Worm (Caenorhabditis elegans) whole organism, late embryonic: ENCODE data around the gene C38C6.3.

Source experiments
- T23F11.4 ChIP-seq: fragments of 200-800 bp; sonication (Bioruptor generic); optimal IDR thresholded peaks from 2 replicates; lab custom pipeline; 2018; ENCODE audit warnings: mild to moderate bottlenecking, missing genetic modification characterization, missing compliant biosample characterization
- Y22D7AL.16 ChIP-seq: sonication (generic microtip); optimal IDR thresholded peaks from 2 replicates; lab custom pipeline; 2016; ENCODE audit warnings: missing genetic modification characterization, missing compliant biosample characterization
- ama-1 ChIP-seq: fragments of 150-350 bp; optimal IDR thresholded peaks from 2 replicates; lab custom pipeline; 2014
- dve-1 ChIP-seq: sonication (generic microtip); optimal IDR thresholded peaks from 2 replicates; lab custom pipeline; 2017; ENCODE audit warnings: antibody characterized with exemption, mild to moderate bottlenecking, missing genetic modification characterization, missing compliant biosample characterization
- elt-2 ChIP-seq: sonication (generic microtip); optimal IDR thresholded peaks from 2 replicates; lab custom pipeline; 2016; ENCODE audit warnings: missing genetic modification reagents, missing genetic modification characterization, missing compliant biosample characterization
- fkh-10 ChIP-seq: fragments of 150-350 bp; optimal IDR thresholded peaks from 2 replicates; lab custom pipeline; 2014; ENCODE audit warnings: missing biosample characterization, missing genetic modification reagents, missing genetic modification characterization
- npax-4 ChIP-seq: sonication (generic microtip); optimal IDR thresholded peaks from 2 replicates; lab custom pipeline; 2016; ENCODE audit warnings: missing genetic modification characterization, missing compliant biosample characterization
- pha-4 ChIP-seq: fragments of 150-350 bp; optimal IDR thresholded peaks from 2 replicates; lab custom pipeline; 2018; ENCODE audit warnings: missing biosample characterization, missing genetic modification reagents, missing genetic modification characterization
- sox-4 ChIP-seq: sonication (generic microtip); optimal IDR thresholded peaks from 2 replicates; lab custom pipeline; 2017; ENCODE audit warnings: mild to moderate bottlenecking, missing genetic modification characterization, inconsistent platforms, missing compliant biosample characterization

DNA sequence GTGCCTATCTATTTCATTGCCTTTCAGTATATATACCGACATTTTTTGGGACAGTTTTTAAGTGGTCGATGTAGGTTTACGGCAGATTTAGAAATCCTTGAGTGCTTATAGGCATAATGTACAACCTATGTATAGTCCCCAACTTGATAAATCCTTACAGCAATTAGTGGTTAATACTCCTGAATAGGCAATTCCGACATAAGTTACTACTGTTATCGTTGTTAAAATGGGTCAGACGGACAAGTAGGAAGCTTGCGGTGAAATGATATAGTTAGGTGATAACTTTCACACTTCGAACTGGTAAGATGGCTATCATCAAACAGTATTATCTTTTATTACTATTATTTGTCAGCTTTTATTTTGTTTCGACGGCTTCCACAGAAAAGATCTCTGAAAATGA, 10.2 kb upstream of the C38C6.3 start, which contains the start of gene mltn-10:
- TF ChIP-seq Y22D7AL.16 (tag; lab: Kevin White, UChicago) (no peak), fkh-10 (GFP tag; lab: Kevin White, UChicago) (no peak), ama-1 (lab: Kevin White, UChicago) (no peak), npax-4 (no peak), dve-1 (tag; lab: Kevin White, UChicago) (no peak), pha-4 (tag; lab: Kevin White, UChicago) (no peak), T23F11.4 (no peak), elt-2 (tag; lab: Kevin White, UChicago) (no peak), sox-4 (tag; lab: Kevin White, UChicago) (no peak)
